Worm (Caenorhabditis elegans) whole organism, L1 larva: ENCODE measurements around the gene T01G6.1.

ENCODE experiments used
- C34B4.2 ChIP-seq: sonication (generic microtip); optimal IDR thresholded peaks from 2 replicates; lab custom pipeline; 2017; ENCODE audit warnings: mild to moderate bottlenecking, missing genetic modification characterization, missing compliant biosample characterization
- Y116A8C.19 ChIP-seq: sonication (generic microtip); optimal IDR thresholded peaks from 2 replicates; lab custom pipeline; 2016; ENCODE audit warnings: missing compliant biosample characterization, missing genetic modification characterization, borderline replicate concordance
- blmp-1 ChIP-seq: fragments of 150-350 bp; optimal IDR thresholded peaks from 2 replicates; lab custom pipeline; 2014; ENCODE audit warnings: missing biosample characterization, missing genetic modification characterization
- ceh-63 ChIP-seq: fragments of 200-800 bp; sonication (Bioruptor generic); optimal IDR thresholded peaks from 2 replicates; lab custom pipeline; 2018; ENCODE audit warnings: mild to moderate bottlenecking, missing genetic modification characterization, missing compliant biosample characterization
- ceh-8 ChIP-seq: fragments of 200-800 bp; sonication (Bioruptor generic); optimal IDR thresholded peaks from 2 replicates; lab custom pipeline; 2018; ENCODE audit warnings: mild to moderate bottlenecking, missing genetic modification characterization, moderate library complexity, missing compliant biosample characterization
- dsc-1 ChIP-seq: sonication (generic microtip); optimal IDR thresholded peaks from 2 replicates; lab custom pipeline; 2016; ENCODE audit warnings: mild to moderate bottlenecking, missing genetic modification characterization, missing compliant biosample characterization
- efl-1 ChIP-seq, 4 experiments: fragments of 150-350 bp; optimal IDR thresholded peaks in 3 of 4; peaks in 1 of 4; 1 replicate in 1 of 4; 2 replicates in 3 of 4; lab custom pipeline; 2014; ENCODE audit warnings: missing biosample characterization in 2 of 4, missing genetic modification characterization in 2 of 4, missing genetic modification reagents in 2 of 4
- elt-2 ChIP-seq: sonication (generic microtip); optimal IDR thresholded peaks from 2 replicates; lab custom pipeline; 2016; ENCODE audit warnings: missing genetic modification characterization, mild to moderate bottlenecking, inconsistent platforms, missing compliant biosample characterization, missing genetic modification reagents
- fos-1 ChIP-seq: fragments of 150-350 bp; optimal IDR thresholded peaks from 2 replicates; lab custom pipeline; 2014; ENCODE audit warnings: missing biosample characterization, missing genetic modification characterization
- grh-1 ChIP-seq: fragments of 200-800 bp; sonication (Bioruptor generic); IDR thresholded peaks from 2 replicates; pipeline ENCODE4 v1.3.6; 2022; ENCODE audit warnings: missing genetic modification reagents, missing genetic modification characterization, missing compliant biosample characterization
- hlh-4 ChIP-seq: sonication (generic microtip); optimal IDR thresholded peaks from 2 replicates; lab custom pipeline; 2016; ENCODE audit warnings: mild to moderate bottlenecking, missing genetic modification characterization, missing compliant biosample characterization
- irx-1 ChIP-seq: sonication (generic microtip); optimal IDR thresholded peaks from 2 replicates; lab custom pipeline; 2016; ENCODE audit warnings: missing genetic modification characterization, missing compliant biosample characterization
- isw-1 ChIP-seq: fragments of 200-800 bp; sonication (Bioruptor generic); IDR thresholded peaks from 2 replicates; pipeline ENCODE4 v1.3.6; 2022; ENCODE audit warnings: missing genetic modification characterization, missing compliant biosample characterization
- jun-1 ChIP-seq: fragments of 150-350 bp; optimal IDR thresholded peaks from 2 replicates; lab custom pipeline; 2014; ENCODE audit warnings: missing biosample characterization, missing genetic modification reagents, missing genetic modification characterization
- lin-14 ChIP-seq: fragments of 200-800 bp; sonication (Bioruptor generic); optimal IDR thresholded peaks from 2 replicates; lab custom pipeline; 2018; ENCODE audit warnings: mild to moderate bottlenecking, missing genetic modification characterization, moderate library complexity, missing compliant biosample characterization
- lin-15B ChIP-seq: fragments of 150-350 bp; sonication (generic microtip); optimal IDR thresholded peaks from 3 replicates; lab custom pipeline; 2014; ENCODE audit warnings: missing biosample characterization, missing genetic modification characterization
- lin-35 ChIP-seq, 2 experiments: fragments of 150-350 bp; optimal IDR thresholded peaks; 2 replicates each; lab custom pipeline; 2014; ENCODE audit warnings: missing biosample characterization in 2 of 2, missing genetic modification characterization in 2 of 2, missing genetic modification reagents in 2 of 2
- lsy-2 ChIP-seq, 2 experiments: fragments of 150-350 bp; optimal IDR thresholded peaks; 2 replicates each; lab custom pipeline; 2014; ENCODE audit warnings: missing biosample characterization in 2 of 2, missing genetic modification characterization in 2 of 2
- mdl-1 ChIP-seq, 2 experiments: fragments of 150-350 bp; optimal IDR thresholded peaks; 2 replicates each; lab custom pipeline; 2014 to 2017; ENCODE audit warnings: missing biosample characterization in 2 of 2, missing genetic modification characterization in 2 of 2, inconsistent platforms in 1 of 2
- mep-1 ChIP-seq: fragments of 150-350 bp; optimal IDR thresholded peaks from 2 replicates; lab custom pipeline; 2014; ENCODE audit warnings: missing biosample characterization, missing genetic modification characterization
- nhr-20 ChIP-seq: sonication (generic microtip); optimal IDR thresholded peaks from 2 replicates; lab custom pipeline; 2016; ENCODE audit warnings: mild to moderate bottlenecking, missing genetic modification characterization, missing compliant biosample characterization
- nhr-237 ChIP-seq: fragments of 150-350 bp; optimal IDR thresholded peaks from 2 replicates; lab custom pipeline; 2014; ENCODE audit warnings: missing biosample characterization, missing genetic modification characterization
- nhr-28 ChIP-seq: fragments of 150-350 bp; optimal IDR thresholded peaks from 2 replicates; lab custom pipeline; 2014; ENCODE audit warnings: missing biosample characterization, missing genetic modification characterization
- nhr-71 ChIP-seq: sonication (generic microtip); optimal IDR thresholded peaks from 2 replicates; lab custom pipeline; 2016; ENCODE audit warnings: mild to moderate bottlenecking, missing genetic modification characterization, moderate library complexity, missing compliant biosample characterization
- nhr-84 ChIP-seq: sonication (generic microtip); optimal IDR thresholded peaks from 2 replicates; lab custom pipeline; 2017; ENCODE audit warnings: missing biosample characterization, missing genetic modification characterization
- nhr-85 ChIP-seq: sonication (generic microtip); peaks from one replicate; lab custom pipeline; 2016; ENCODE audit warnings: missing genetic modification characterization, inconsistent platforms, missing compliant biosample characterization
- nhr-90 ChIP-seq: sonication (generic microtip); optimal IDR thresholded peaks from 2 replicates; lab custom pipeline; 2016; ENCODE audit warnings: mild to moderate bottlenecking, missing genetic modification characterization, missing compliant biosample characterization; ENCODE audit not compliant: poor library complexity
- pax-3 ChIP-seq: fragments of 200-800 bp; sonication (Bioruptor generic); optimal IDR thresholded peaks from 2 replicates; lab custom pipeline; 2018; ENCODE audit warnings: mild to moderate bottlenecking, missing genetic modification characterization, moderate library complexity, missing compliant biosample characterization
- rnt-1 ChIP-seq: sonication (generic microtip); optimal IDR thresholded peaks from 2 replicates; lab custom pipeline; 2016; ENCODE audit warnings: mild to moderate bottlenecking, missing genetic modification characterization, moderate library complexity, missing compliant biosample characterization
- skn-1 ChIP-seq: fragments of 150-350 bp; optimal IDR thresholded peaks from 2 replicates; lab custom pipeline; 2014; ENCODE audit warnings: missing biosample characterization, missing genetic modification characterization
- snpc-4 ChIP-seq: fragments of 150-350 bp; optimal IDR thresholded peaks from 2 replicates; lab custom pipeline; 2014; ENCODE audit warnings: missing biosample characterization, missing genetic modification characterization
- snu-23 ChIP-seq: sonication (generic microtip); optimal IDR thresholded peaks from 2 replicates; lab custom pipeline; 2016; ENCODE audit warnings: missing genetic modification characterization, missing compliant biosample characterization
- sox-4 ChIP-seq: sonication (generic microtip); optimal IDR thresholded peaks from 2 replicates; lab custom pipeline; 2016; ENCODE audit warnings: missing genetic modification characterization, missing compliant biosample characterization
- sup-37 ChIP-seq: fragments of 200-800 bp; sonication (Bioruptor generic); optimal IDR thresholded peaks from 2 replicates; lab custom pipeline; 2018; ENCODE audit warnings: mild to moderate bottlenecking, missing genetic modification characterization, missing compliant biosample characterization
- xbp-1 ChIP-seq: sonication (generic microtip); optimal IDR thresholded peaks from 2 replicates; lab custom pipeline; 2016; ENCODE audit warnings: missing genetic modification characterization, missing compliant biosample characterization

Gene T01G6.1

DNA sequence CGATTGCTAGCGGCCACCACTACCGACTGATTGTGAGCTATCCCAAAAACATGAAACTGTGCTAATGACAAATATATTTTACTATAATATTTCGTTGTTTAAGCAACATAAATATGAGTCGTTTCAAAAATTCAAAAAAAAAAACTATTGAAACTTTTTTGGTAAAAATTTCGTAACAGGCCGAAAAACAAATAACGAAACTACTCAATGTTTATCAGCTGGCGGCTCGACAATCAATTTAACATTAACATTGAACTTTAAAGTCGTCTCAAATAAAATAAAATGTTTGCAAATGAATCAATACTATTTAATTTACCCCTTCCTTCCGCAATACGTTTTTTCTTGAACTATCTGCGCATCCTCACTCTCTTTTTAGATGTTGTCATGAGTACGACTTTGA, 39.7 kb upstream of the T01G6.1 start:
- no peak for TF ChIP-seq lin-15B (tag; lab: Kevin White, UChicago)
- TF ChIP-seq hlh-4: no peak
- no peak for TF ChIP-seq ceh-8 (GFP tag; lab: Kevin White, UChicago)
- no peak for TF ChIP-seq xbp-1
- no peak for TF ChIP-seq lin-14
- no peak for TF ChIP-seq jun-1 (tag; lab: Kevin White, UChicago)
- no peak for TF ChIP-seq elt-2 (tag; lab: Kevin White, UChicago)
- no peak for TF ChIP-seq Y116A8C.19 (tag; lab: Kevin White, UChicago)
- TF ChIP-seq snu-23 (GFP tag; lab: Kevin White, UChicago): no peak
- TF ChIP-seq sup-37 (GFP tag; lab: Kevin White, UChicago): no peak
- TF ChIP-seq skn-1 (tag; lab: Kevin White, UChicago): no peak
- no peak for TF ChIP-seq pax-3 (tag; lab: Kevin White, UChicago)
- no peak for TF ChIP-seq nhr-90 (tag; lab: Kevin White, UChicago)
- TF ChIP-seq blmp-1 (tag; lab: Kevin White, UChicago): no peak
- no peak for TF ChIP-seq nhr-84 (tag; lab: Kevin White, UChicago)
- TF ChIP-seq dsc-1 (tag; lab: Kevin White, UChicago): no peak
- TF ChIP-seq nhr-237 (tag; lab: Kevin White, UChicago): no peak
- TF ChIP-seq C34B4.2 (tag; lab: Kevin White, UChicago): no peak
- no peak for TF ChIP-seq sox-4 (tag; lab: Kevin White, UChicago)
- TF ChIP-seq irx-1 (tag; lab: Kevin White, UChicago): no peak

DNA sequence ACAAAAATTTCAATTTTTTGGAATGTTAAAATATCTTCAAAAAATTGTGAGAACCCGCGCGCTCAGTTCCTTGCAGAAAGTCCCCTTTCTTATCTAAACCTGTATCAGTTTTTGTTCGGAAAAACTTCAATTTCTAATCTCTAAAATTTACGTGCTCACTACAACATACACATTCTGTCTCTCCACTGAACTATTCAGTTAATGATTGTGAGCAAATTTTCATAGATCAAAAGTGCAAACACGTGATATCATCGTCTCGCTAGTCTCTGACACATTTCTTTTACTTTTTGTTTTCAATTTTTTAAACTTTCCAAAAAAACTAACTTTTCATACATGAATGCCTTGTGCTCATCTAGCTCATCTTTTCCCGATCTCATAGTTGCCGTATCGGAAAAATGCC, 38.0 kb upstream of the T01G6.1 start, which contains the start of gene nhr-203:
Gene nhr-203 (plus strand): TSS at position 332 of the 400 bp plus-strand sequence.
- TF ChIP-seq snpc-4 (tag; lab: Kevin White, UChicago) (no peak), nhr-90 (tag; lab: Kevin White, UChicago) (peak; percentile 4), elt-2 (tag; lab: Kevin White, UChicago) (peak; percentile 83), nhr-71 (tag; lab: Kevin White, UChicago) (peak; percentile 43), lin-35 (GFP tag; optimal IDR thresholded peaks at IDR 0.05; lab: Kevin White, UChicago) (peak in 1 of 2 experiments; percentile 39), lsy-2 (tag; optimal IDR thresholded peaks at IDR 0.05; lab: Kevin White, UChicago) (no peak), isw-1 (GFP tag; lab: Robert Waterston, UW) (no peak), mdl-1 (tag; optimal IDR thresholded peaks at IDR 0.05; lab: Kevin White, UChicago) (no peak), nhr-20 (tag; lab: Kevin White, UChicago) (peak; percentile 48)

DNA sequence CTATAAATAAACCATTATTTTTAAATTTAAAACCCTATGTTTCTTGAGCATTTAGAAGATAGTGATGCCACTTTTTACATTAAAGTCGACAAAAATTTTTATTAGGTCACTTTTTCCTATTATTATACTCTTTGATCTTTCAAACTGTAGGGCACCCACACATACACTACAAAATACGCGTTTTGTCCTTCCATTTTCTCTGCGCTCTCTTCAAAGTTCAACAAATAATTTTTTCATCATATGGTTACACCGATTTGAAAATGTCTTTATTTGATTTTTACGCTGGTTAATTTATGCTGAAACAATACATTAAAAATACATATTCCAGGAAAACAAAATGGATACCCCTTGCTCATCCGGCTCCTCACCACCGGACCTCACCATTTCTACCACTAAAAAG, 35.2 kb upstream of the T01G6.1 start, which contains the start of gene nhr-202:
Gene nhr-202 (plus strand): TSS at position 326 of the 400 bp plus-strand sequence.
- TF ChIP-seq rnt-1: no peak
- peak in 1 of 2 experiments; percentile 5 for TF ChIP-seq lsy-2 (tag; optimal IDR thresholded peaks at IDR 0.05; lab: Kevin White, UChicago)
- TF ChIP-seq fos-1 (tag; lab: Kevin White, UChicago): no peak
- peak; percentile 24 for TF ChIP-seq elt-2 (tag; lab: Kevin White, UChicago)
- peak in 1 of 2 experiments; percentile 11 for TF ChIP-seq lin-35 (GFP tag; optimal IDR thresholded peaks at IDR 0.05; lab: Kevin White, UChicago)
- no peak for TF ChIP-seq efl-1 (optimal IDR thresholded peaks at IDR 0.05; lab: Kevin White, UChicago)
- TF ChIP-seq efl-1 (GFP tag; optimal IDR thresholded peaks at IDR 0.05 in 1 of 2; lab: Kevin White, UChicago): peak in 1 of 2 experiments; percentile 8
- TF ChIP-seq grh-1 (GFP tag; lab: Robert Waterston, UW): no peak
- peak; percentile 25 for TF ChIP-seq mep-1 (tag; lab: Kevin White, UChicago)
- TF ChIP-seq nhr-71 (tag; lab: Kevin White, UChicago): peak; percentile 39
- peak; percentile 70 for TF ChIP-seq nhr-85 (tag; lab: Kevin White, UChicago)
- peak; percentile 66 for TF ChIP-seq nhr-20 (tag; lab: Kevin White, UChicago)
- TF ChIP-seq ceh-63 (GFP tag; lab: Kevin White, UChicago): no peak
- TF ChIP-seq snu-23 (GFP tag; lab: Kevin White, UChicago): peak; percentile 29
- TF ChIP-seq, all 84 proteins: peak for 9

DNA sequence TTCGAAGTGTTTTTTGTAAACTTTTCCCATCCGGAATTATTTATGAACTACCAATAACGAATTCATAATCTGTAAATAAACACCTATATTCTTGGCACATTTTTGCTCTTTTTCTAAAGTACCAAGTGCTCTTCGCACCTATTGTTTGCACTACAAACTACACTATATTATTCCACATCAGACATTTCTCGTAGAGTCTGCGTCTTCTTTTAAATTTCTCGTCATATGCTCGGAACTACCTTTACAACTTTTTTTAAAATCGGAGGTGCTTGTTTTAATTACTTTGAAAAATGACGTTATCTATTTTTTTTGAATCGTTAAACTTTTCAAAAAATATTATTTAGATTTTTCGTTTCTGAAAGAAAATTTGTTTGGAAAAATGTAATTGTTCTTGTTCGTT, 32.7 kb upstream of the T01G6.1 start, which contains the start of gene nhr-201:
Gene nhr-201 (plus strand): TSS at position 29 of the 400 bp plus-strand sequence.
- TF ChIP-seq elt-2 (tag; lab: Kevin White, UChicago): peak; percentile 19
- TF ChIP-seq nhr-71 (tag; lab: Kevin White, UChicago): peak; percentile 10
- no peak for TF ChIP-seq nhr-28 (tag; lab: Kevin White, UChicago)
- TF ChIP-seq efl-1 (optimal IDR thresholded peaks at IDR 0.05; lab: Kevin White, UChicago): no peak
- peak in 1 of 2 experiments; percentile 84 for TF ChIP-seq efl-1 (GFP tag; optimal IDR thresholded peaks at IDR 0.05 in 1 of 2; lab: Kevin White, UChicago)
- TF ChIP-seq dsc-1 (tag; lab: Kevin White, UChicago): no peak
- peak; percentile 85 for TF ChIP-seq nhr-20 (tag; lab: Kevin White, UChicago)
